Fruit fly (Drosophila melanogaster) whole organism, embryonic: Measurements from ENCODE around the gene CG32599.

ENCODE experiments used
- Abd-B ChIP-seq: fragments of 200-800 bp; sonication (Bioruptor generic); optimal IDR thresholded peaks from 2 replicates; lab custom pipeline; 2018; ENCODE audit warnings: missing biosample characterization, mild to moderate bottlenecking, missing genetic modification characterization, moderate library complexity
- B-H1 ChIP-seq: fragments of 200-800 bp; sonication (Bioruptor generic); IDR thresholded peaks from 3 replicates; pipeline ENCODE4 v1.3.6; 2022; ENCODE audit warnings: missing biosample characterization, missing genetic modification characterization
- Bgb ChIP-seq: fragments of 200-800 bp; sonication (Bioruptor generic); IDR thresholded peaks from 2 replicates; pipeline ENCODE4 v1.3.6; 2022; ENCODE audit warnings: missing biosample characterization, missing genetic modification characterization; ENCODE audit not compliant: partially characterized antibody
- CG11723 ChIP-seq: fragments of 200-800 bp; sonication (Bioruptor generic); optimal IDR thresholded peaks from 2 replicates; lab custom pipeline; 2017; ENCODE audit warnings: missing biosample characterization, mild to moderate bottlenecking, missing genetic modification characterization
- CG15011 ChIP-seq: fragments of 200-800 bp; sonication (Bioruptor generic); optimal IDR thresholded peaks from 3 replicates; lab custom pipeline; 2018; ENCODE audit warnings: missing biosample characterization, mild to moderate bottlenecking, missing genetic modification characterization
- CG16779 ChIP-seq: fragments of 200-800 bp; sonication (Bioruptor generic); IDR thresholded peaks from 2 replicates; pipeline ENCODE4 v1.3.6; 2022; ENCODE audit warnings: missing biosample characterization, missing genetic modification characterization
- CG18262 ChIP-seq: fragments of 200-800 bp; optimal IDR thresholded peaks from 3 replicates; lab custom pipeline; 2019; ENCODE audit warnings: missing biosample characterization, mild to moderate bottlenecking, missing genetic modification characterization, moderate library complexity
- CG2120 ChIP-seq: fragments of 200-800 bp; sonication (Bioruptor generic); optimal IDR thresholded peaks from 3 replicates; lab custom pipeline; 2016; ENCODE audit warnings: missing biosample characterization, missing genetic modification characterization
- CG2678 ChIP-seq: fragments of 200-800 bp; sonication (Bioruptor generic); optimal IDR thresholded peaks from 3 replicates; lab custom pipeline; 2019; ENCODE audit warnings: missing biosample characterization, mild to moderate bottlenecking, missing genetic modification characterization, moderate library complexity
- CG2712 ChIP-seq: fragments of 200-800 bp; optimal IDR thresholded peaks from 3 replicates; lab custom pipeline; 2019; ENCODE audit warnings: missing biosample characterization, mild to moderate bottlenecking, missing genetic modification characterization, moderate library complexity
- CG2875 ChIP-seq: fragments of 200-800 bp; sonication (Bioruptor generic); optimal IDR thresholded peaks from 2 replicates; lab custom pipeline; 2017; ENCODE audit warnings: missing biosample characterization, mild to moderate bottlenecking, missing genetic modification characterization, missing genetic modification reagents
- CG33213 ChIP-seq: fragments of 200-800 bp; sonication (Bioruptor generic); optimal IDR thresholded peaks from 3 replicates; lab custom pipeline; 2016; ENCODE audit warnings: missing biosample characterization, missing genetic modification characterization
- CG4617 ChIP-seq: fragments of 200-800 bp; sonication (Bioruptor generic); optimal IDR thresholded peaks from 3 replicates; lab custom pipeline; 2016; ENCODE audit warnings: missing biosample characterization, missing genetic modification characterization, borderline replicate concordance
- CG6254 ChIP-seq: fragments of 200-800 bp; sonication (Bioruptor generic); optimal IDR thresholded peaks from 3 replicates; lab custom pipeline; 2017; ENCODE audit warnings: mild to moderate bottlenecking, missing biosample characterization, missing genetic modification reagents, missing genetic modification characterization
- CG8924 ChIP-seq: fragments of 200-800 bp; optimal IDR thresholded peaks from 3 replicates; lab custom pipeline; 2019; ENCODE audit warnings: missing biosample characterization, mild to moderate bottlenecking, missing genetic modification characterization, moderate library complexity
- CG9609 ChIP-seq: fragments of 200-800 bp; sonication (Bioruptor generic); optimal IDR thresholded peaks from 3 replicates; lab custom pipeline; 2016; ENCODE audit warnings: missing biosample characterization, missing genetic modification characterization
- CG9797 ChIP-seq: fragments of 200-800 bp; sonication (Bioruptor generic); optimal IDR thresholded peaks from 3 replicates; lab custom pipeline; 2018; ENCODE audit warnings: missing biosample characterization, mild to moderate bottlenecking, missing genetic modification characterization
- Dfd ChIP-seq, 2 experiments: fragments of >200 bp; optimal IDR thresholded peaks; 2 replicates each; lab custom pipeline; 2017; ENCODE audit warnings: missing biosample characterization in 2 of 2, missing genetic modification characterization in 2 of 2
- Doc2 ChIP-seq: fragments of 200-800 bp; sonication (Bioruptor generic); IDR thresholded peaks from 2 replicates; pipeline ENCODE4 v1.3.6; 2022; ENCODE audit warnings: missing biosample characterization, missing genetic modification characterization
- GATAe ChIP-seq: fragments of 200-800 bp; sonication (Bioruptor generic); conservative IDR thresholded peaks from 2 replicates; pipeline ENCODE4 v1.3.6; 2022; ENCODE audit warnings: missing biosample characterization, missing genetic modification characterization
- HLH3B ChIP-seq: fragments of 200-800 bp; sonication (Bioruptor generic); IDR thresholded peaks from 2 replicates; pipeline ENCODE4 v1.3.6; 2022; ENCODE audit warnings: missing biosample characterization, missing genetic modification characterization
- Kr ChIP-seq: fragments of 200-800 bp; sonication (Bioruptor generic); optimal IDR thresholded peaks from 2 replicates; lab custom pipeline; 2017; ENCODE audit warnings: missing biosample characterization, mild to moderate bottlenecking, missing genetic modification characterization
- Lim3 ChIP-seq: fragments of 200-800 bp; sonication (Bioruptor generic); IDR thresholded peaks from 2 replicates; pipeline ENCODE4 v1.3.6; 2022; ENCODE audit warnings: missing biosample characterization, missing genetic modification characterization
- MBD-R2 ChIP-seq: fragments of 200-800 bp; sonication (Bioruptor generic); IDR thresholded peaks from 2 replicates; pipeline ENCODE4 v1.3.6; 2022; ENCODE audit warnings: missing biosample characterization, missing genetic modification characterization
- MESR4 ChIP-seq: fragments of 200-800 bp; sonication (Bioruptor generic); optimal IDR thresholded peaks from 2 replicates; lab custom pipeline; 2018; ENCODE audit warnings: missing biosample characterization, mild to moderate bottlenecking, missing genetic modification characterization, moderate library complexity
- Mad ChIP-seq: fragments of 200-800 bp; sonication (Bioruptor generic); optimal IDR thresholded peaks from 2 replicates; lab custom pipeline; 2016; ENCODE audit warnings: missing biosample characterization, missing genetic modification characterization
- Mes4 ChIP-seq: fragments of 200-800 bp; sonication (Bioruptor generic); optimal IDR thresholded peaks from 2 replicates; lab custom pipeline; 2016; ENCODE audit warnings: missing biosample characterization, missing genetic modification characterization
- Myb ChIP-seq: fragments of 200-800 bp; sonication (Bioruptor generic); optimal IDR thresholded peaks from 2 replicates; lab custom pipeline; 2016; ENCODE audit warnings: missing biosample characterization, missing genetic modification characterization
- Ravus ChIP-seq: fragments of 200-800 bp; sonication (Bioruptor generic); IDR thresholded peaks from 2 replicates; pipeline ENCODE4 v1.3.6; 2022; ENCODE audit warnings: missing biosample characterization, missing genetic modification characterization
- Rfx ChIP-seq: fragments of 200-800 bp; sonication (Bioruptor generic); IDR thresholded peaks from 2 replicates; pipeline ENCODE4 v1.3.6; 2022; ENCODE audit warnings: missing biosample characterization, missing genetic modification characterization
- Sry-δ ChIP-seq: fragments of 200-800 bp; sonication (Bioruptor generic); optimal IDR thresholded peaks from 2 replicates; lab custom pipeline; 2016; ENCODE audit warnings: missing biosample characterization, missing genetic modification characterization
- Trl ChIP-seq, 3 experiments: fragments of >200 bp in 2 of 3; fragments of 200-800 bp in 1 of 3; sonication (Bioruptor generic) in 1 of 3; optimal IDR thresholded peaks; 2 replicates in 1 of 3; 3 replicates in 2 of 3; lab custom pipeline; 2016 to 2017; ENCODE audit warnings: missing biosample characterization in 1 of 3, missing genetic modification characterization in 1 of 3
- YL-1 ChIP-seq: fragments of 200-800 bp; sonication (Bioruptor generic); optimal IDR thresholded peaks from 3 replicates; lab custom pipeline; 2017; ENCODE audit warnings: missing biosample characterization, mild to moderate bottlenecking, missing genetic modification characterization
- al ChIP-seq: fragments of 200-800 bp; sonication (Bioruptor generic); IDR thresholded peaks from 2 replicates; pipeline ENCODE4 v1.3.6; 2022; ENCODE audit warnings: missing biosample characterization, missing genetic modification characterization
- ash1 ChIP-seq: fragments of 200-800 bp; sonication (Bioruptor generic); optimal IDR thresholded peaks from 2 replicates; lab custom pipeline; 2018; ENCODE audit warnings: missing biosample characterization, mild to moderate bottlenecking, missing genetic modification characterization
- az2 ChIP-seq: fragments of 200-800 bp; sonication (Bioruptor generic); optimal IDR thresholded peaks from 3 replicates; lab custom pipeline; 2016; ENCODE audit warnings: missing biosample characterization, missing genetic modification characterization
- bcd ChIP-seq: fragments of 200-800 bp; sonication (Bioruptor generic); optimal IDR thresholded peaks from 2 replicates; lab custom pipeline; 2017; ENCODE audit warnings: missing biosample characterization, mild to moderate bottlenecking, missing genetic modification characterization
- cas ChIP-seq: fragments of 200-800 bp; sonication (Bioruptor generic); IDR thresholded peaks from 2 replicates; pipeline ENCODE4 v1.3.6; 2022; ENCODE audit warnings: missing biosample characterization, missing genetic modification characterization
- chinmo ChIP-seq: fragments of 200-800 bp; sonication (Bioruptor generic); IDR thresholded peaks from 4 replicates; pipeline ENCODE4 v1.3.6; 2022; ENCODE audit warnings: missing biosample characterization, missing genetic modification characterization; ENCODE audit not compliant: partially characterized antibody
- cwo ChIP-seq: fragments of 200-800 bp; sonication (Bioruptor generic); optimal IDR thresholded peaks from 3 replicates; lab custom pipeline; 2017; ENCODE audit warnings: missing biosample characterization, missing genetic modification characterization, mild to moderate bottlenecking, moderate library complexity, missing genetic modification reagents
- exex ChIP-seq: fragments of 200-800 bp; sonication (Bioruptor generic); optimal IDR thresholded peaks from 4 replicates; lab custom pipeline; 2018; ENCODE audit warnings: missing biosample characterization, mild to moderate bottlenecking, missing genetic modification characterization, moderate library complexity
- jing ChIP-seq: fragments of 200-800 bp; sonication (Bioruptor generic); optimal IDR thresholded peaks from 2 replicates; lab custom pipeline; 2018; ENCODE audit warnings: missing biosample characterization, mild to moderate bottlenecking, missing genetic modification characterization
- org-1 ChIP-seq: fragments of 200-800 bp; sonication (Bioruptor generic); optimal IDR thresholded peaks from 2 replicates; lab custom pipeline; 2017; ENCODE audit warnings: missing biosample characterization, missing genetic modification characterization
- prd ChIP-seq, 3 experiments: fragments of >200 bp in 2 of 3; fragments of 200-800 bp in 1 of 3; sonication (Bioruptor generic) in 1 of 3; optimal IDR thresholded peaks in 2 of 3; IDR thresholded peaks in 1 of 3; 2 replicates in 2 of 3; 3 replicates in 1 of 3; pipeline versions ENCODE4 v1.3.6 to Lab custom; 2017 to 2022; ENCODE audit warnings: missing biosample characterization in 1 of 3, missing genetic modification characterization in 1 of 3
- ranshi ChIP-seq: fragments of 200-800 bp; sonication (Bioruptor generic); IDR thresholded peaks from 2 replicates; pipeline ENCODE4 v1.3.6; 2022; ENCODE audit warnings: missing biosample characterization, missing genetic modification characterization
- sd ChIP-seq: fragments of 200-800 bp; sonication (Bioruptor generic); optimal IDR thresholded peaks from 3 replicates; lab custom pipeline; 2018; ENCODE audit warnings: missing biosample characterization, mild to moderate bottlenecking, missing genetic modification characterization, moderate library complexity
- sr ChIP-seq: fragments of 200-800 bp; sonication (Bioruptor generic); IDR thresholded peaks from 3 replicates; pipeline ENCODE4 v1.3.6; 2022; ENCODE audit warnings: missing biosample characterization, missing genetic modification characterization
- tna ChIP-seq: fragments of 200-800 bp; sonication (Bioruptor generic); IDR thresholded peaks from 2 replicates; pipeline ENCODE4 v1.3.6; 2022; ENCODE audit warnings: missing biosample characterization, missing genetic modification characterization; ENCODE audit not compliant: partially characterized antibody

CG32599 gene

dm6 chrX:14242479-14242878, 1.0 kb upstream of the CG32599 start, which contains the start of gene mRNA-cap:
Gene mRNA-cap, minus strand, starts transcription at chrX:14242822.
- TF ChIP-seq MBD-R2 (GFP tag; lab: Robert Waterston, UW) (0 out of 2 replicates have a peak, but pooled peaks have one; percentile 22), cas (no peak), B-H1 (GFP tag; lab: Robert Waterston, UW) (no peak), sr (GFP tag; lab: Robert Waterston, UW) (no peak), Doc2 (no peak), Dfd (GFP tag; optimal IDR thresholded peaks at IDR 0.05; lab: Kevin White, UChicago) (peak in 1 of 2 experiments; percentile 81), Sry-δ (GFP tag; lab: Kevin White, UChicago) (peak; percentile 37), MESR4 (GFP tag; lab: Kevin White, UChicago) (peak; percentile 96), Lim3 (GFP tag; lab: Robert Waterston, UW) (no peak), CG33213 (GFP tag; lab: Kevin White, UChicago) (no peak), sd (no peak), exex (no peak), YL-1 (GFP tag; lab: Kevin White, UChicago) (peak; percentile 36), CG4617 (GFP tag; lab: Kevin White, UChicago) (peak; percentile 73)

- TF ChIP-seq cwo (no peak), org-1 (no peak), CG18262 (peak; percentile 60), ranshi (GFP tag; lab: Robert Waterston, UW) (peak; percentile 7; the same call in 1 of the 2 replicates), Bgb (GFP tag; lab: Robert Waterston, UW) (peak; percentile 84), Rfx (GFP tag; lab: Robert Waterston, UW) (no peak), bcd (GFP tag; lab: Kevin White, UChicago) (peak; percentile 29), jing (GFP tag; lab: Kevin White, UChicago) (no peak), al (no peak), Abd-B (GFP tag; lab: Kevin White, UChicago) (no peak), Ravus (GFP tag; lab: Robert Waterston, UW) (no peak), Kr (GFP tag; lab: Kevin White, UChicago) (no peak), Myb (GFP tag; lab: Kevin White, UChicago) (peak; percentile 56), Trl (optimal IDR thresholded peaks at IDR 0.05; lab: Kevin White, UChicago) (no peak), Trl (GFP tag; optimal IDR thresholded peaks at IDR 0.05; lab: Kevin White, UChicago) (no peak), CG2875 (GFP tag; lab: Kevin White, UChicago) (no peak), CG2120 (peak; percentile 26), CG6254 (no peak), HLH3B (no peak), CG2678 (tag; lab: Kevin White, UChicago) (no peak), CG15011 (GFP tag; lab: Kevin White, UChicago) (no peak), CG9797 (GFP tag; lab: Kevin White, UChicago) (peak; percentile 30), GATAe (GFP tag; lab: Robert Waterston, UW) (no peak), CG8924 (tag; lab: Kevin White, UChicago) (peak; percentile 35), tna (GFP tag; lab: Robert Waterston, UW) (peak; percentile 68), ash1 (GFP tag; lab: Kevin White, UChicago) (no peak), az2 (GFP tag; lab: Kevin White, UChicago) (peak; percentile 18), cas (no peak), CG16779 (GFP tag; lab: Robert Waterston, UW) (no peak), chinmo (GFP tag; lab: Robert Waterston, UW) (no peak), CG11723 (GFP tag; lab: Kevin White, UChicago) (no peak), Mes4 (GFP tag; lab: Kevin White, UChicago) (no peak), CG2712 (tag; lab: Kevin White, UChicago) (peak; percentile 69), CG9609 (GFP tag; lab: Kevin White, UChicago) (no peak), prd (optimal IDR thresholded peaks at IDR 0.05; lab: Kevin White, UChicago) (no peak), prd (GFP tag; IDR thresholded peaks at IDR 0.05; lab: Robert Waterston, UW) (peak; percentile 66; the same call in 2 of the 3 replicates), Mad (GFP tag; lab: Kevin White, UChicago) (no peak)
Measured at dm6 chrX:14247035-14247786, 3.7 kb downstream of the CG32599 start, which contains the start of gene mud. Gene mud, plus strand, starts transcription at chrX:14247732.
